Worm (Caenorhabditis elegans): ENCODE measurements around the gene Y55F3C.17.
A peak's percentile ranks its signal among the peaks of the same experiment; 100 is the strongest.

The Y55F3C.17 gene

ce11 chrIV:698304-698703, at the start of gene Y55F3C.17:
Gene Y55F3C.17 (minus strand): TSS chrIV:698404.
- TF ChIP-seq ztf-22 (GFP tag; optimal IDR thresholded peaks at IDR 0.05): no peak
- no peak for TF ChIP-seq C17E4.6 (GFP tag; IDR thresholded peaks at IDR 0.05)
- no peak for TF ChIP-seq F57A8.1 (GFP tag; optimal IDR thresholded peaks at IDR 0.05)
- TF ChIP-seq F33H1.4 (GFP tag; IDR thresholded peaks at IDR 0.05): no peak
- TF ChIP-seq egl-44 (GFP tag; IDR thresholded peaks at IDR 0.05): no peak
- TF ChIP-seq C06A6.2 (GFP tag; conservative IDR thresholded peaks at IDR 0.05): no peak
- TF ChIP-seq nhr-90 (tag; optimal IDR thresholded peaks at IDR 0.05): no peak

- TF ChIP-seq zfh-2 (GFP tag; conservative IDR thresholded peaks at IDR 0.05): peak; percentile 44; the same call in 1 of the 2 replicates
- no peak for TF ChIP-seq rcor-1 (GFP tag; IDR thresholded peaks at IDR 0.05)
Measured at ce11 chrIV:746333-746732, 48.1 kb upstream of the Y55F3C.17 start.

- TF ChIP-seq ztf-22 (GFP tag; optimal IDR thresholded peaks at IDR 0.05) (no peak), fkh-3 (tag; optimal IDR thresholded peaks at IDR 0.05) (no peak), ztf-6 (GFP tag; IDR thresholded peaks at IDR 0.05) (no peak), unc-62 (GFP tag; optimal IDR thresholded peaks at IDR 0.05) (no peak), ekl-4 (GFP tag; IDR thresholded peaks at IDR 0.05) (no peak), lag-1 (GFP tag; IDR thresholded peaks at IDR 0.05) (no peak), ztf-25 (GFP tag; IDR thresholded peaks at IDR 0.05) (no peak)
Measured at ce11 chrIV:741831-742230, 43.6 kb upstream of the Y55F3C.17 start.

ce11 chrIV:740674-741073, 42.5 kb upstream of the Y55F3C.17 start:
- TF ChIP-seq ztf-26 (tag; optimal IDR thresholded peaks at IDR 0.05) (no peak), lag-1 (GFP tag; IDR thresholded peaks at IDR 0.05) (no peak), unc-130 (GFP tag; optimal IDR thresholded peaks at IDR 0.05) (no peak), ztf-28 (GFP tag; IDR thresholded peaks at IDR 0.05) (no peak), gei-17 (GFP tag; optimal IDR thresholded peaks at IDR 0.05) (no peak), ztf-25 (GFP tag; IDR thresholded peaks at IDR 0.05) (no peak), aptf-2 (GFP tag; conservative IDR thresholded peaks at IDR 0.05) (no peak), F55B11.4 (tag; optimal IDR thresholded peaks at IDR 0.05; ENCODE audit: borderline replicate concordance, insufficient read depth) (no peak), hlh-26 (GFP tag; conservative IDR thresholded peaks at IDR 0.05) (no peak), snpc-1.3 (tag; optimal IDR thresholded peaks at IDR 0.05; ENCODE audit: insufficient read depth) (no peak), mes-4 (tag; optimal IDR thresholded peaks at IDR 0.05) (no peak), mel-28 (tag; optimal IDR thresholded peaks at IDR 0.05; ENCODE audit: borderline replicate concordance) (no peak), sdz-38 (tag; optimal IDR thresholded peaks at IDR 0.05) (no peak), tbx-9 (tag; optimal IDR thresholded peaks at IDR 0.05; ENCODE audit: borderline replicate concordance) (no peak), lin-26 (GFP tag; IDR thresholded peaks at IDR 0.05) (no peak)

ce11 chrIV:736447-736846, 38.2 kb upstream of the Y55F3C.17 start, which contains the start of gene kvs-5:
Gene kvs-5 (plus strand): TSS chrIV:736747.
- TF ChIP-seq F57A8.1 (GFP tag; optimal IDR thresholded peaks at IDR 0.05) (no peak), let-607 (tag; optimal IDR thresholded peaks at IDR 0.05) (no peak), attf-5 (GFP tag; optimal IDR thresholded peaks at IDR 0.05) (no peak), snpc-4 (GFP tag; optimal IDR thresholded peaks at IDR 0.05) (no peak), snpc-4 (tag; optimal IDR thresholded peaks at IDR 0.05) (no peak), lag-1 (GFP tag; IDR thresholded peaks at IDR 0.05) (no peak), sea-2 (GFP tag; IDR thresholded peaks at IDR 0.05) (no peak), pbrm-1 (GFP tag; IDR thresholded peaks at IDR 0.05) (no peak), nhr-179 (tag; optimal IDR thresholded peaks at IDR 0.05) (no peak), Y79H2A.3 (GFP tag; conservative IDR thresholded peaks at IDR 0.05) (no peak), ztf-28 (GFP tag; IDR thresholded peaks at IDR 0.05) (no peak), hrde-1 (tag; optimal IDR thresholded peaks at IDR 0.05; ENCODE audit: borderline replicate concordance) (no peak), efl-1 (GFP tag; optimal IDR thresholded peaks at IDR 0.05) (no peak), lin-40 (tag; optimal IDR thresholded peaks at IDR 0.05) (no peak)

Measured in whole organism, young adult.